Worm (Caenorhabditis elegans) whole organism, late embryonic: ENCODE results near the gene C46C2.5.
A peak's percentile ranks its signal among the peaks of the same experiment; 100 is the strongest.

Experiments used
- F13H6.1 ChIP-seq: sonication (generic microtip); optimal IDR thresholded peaks from 2 replicates; lab custom pipeline; 2016; ENCODE audit warnings: missing genetic modification characterization, missing compliant biosample characterization
- T23F11.4 ChIP-seq: fragments of 200-800 bp; sonication (Bioruptor generic); optimal IDR thresholded peaks from 2 replicates; lab custom pipeline; 2018; ENCODE audit warnings: mild to moderate bottlenecking, missing genetic modification characterization, missing compliant biosample characterization
- ceh-19 ChIP-seq: fragments of 200-800 bp; sonication (Bioruptor generic); optimal IDR thresholded peaks from 2 replicates; lab custom pipeline; 2018; ENCODE audit warnings: mild to moderate bottlenecking, missing genetic modification characterization, missing compliant biosample characterization
- ceh-24 ChIP-seq: sonication (generic microtip); optimal IDR thresholded peaks from 2 replicates; lab custom pipeline; 2016; ENCODE audit warnings: mild to moderate bottlenecking, missing genetic modification characterization, missing compliant biosample characterization
- ceh-30 ChIP-seq: fragments of 150-350 bp; optimal IDR thresholded peaks from 2 replicates; lab custom pipeline; 2014; ENCODE audit warnings: missing biosample characterization, missing genetic modification characterization
- che-1 ChIP-seq: sonication (generic microtip); optimal IDR thresholded peaks from 2 replicates; lab custom pipeline; 2016; ENCODE audit warnings: mild to moderate bottlenecking, missing genetic modification characterization, missing compliant biosample characterization
- dmd-4 ChIP-seq: sonication (generic microtip); optimal IDR thresholded peaks from 2 replicates; lab custom pipeline; 2016; ENCODE audit warnings: borderline replicate concordance, missing genetic modification characterization, missing compliant biosample characterization
- dve-1 ChIP-seq: sonication (generic microtip); optimal IDR thresholded peaks from 2 replicates; lab custom pipeline; 2017; ENCODE audit warnings: antibody characterized with exemption, mild to moderate bottlenecking, missing genetic modification characterization, missing compliant biosample characterization
- elt-2 ChIP-seq: sonication (generic microtip); optimal IDR thresholded peaks from 2 replicates; lab custom pipeline; 2016; ENCODE audit warnings: missing genetic modification reagents, missing genetic modification characterization, missing compliant biosample characterization
- elt-4 ChIP-seq: sonication (generic microtip); optimal IDR thresholded peaks from 2 replicates; lab custom pipeline; 2016; ENCODE audit warnings: missing genetic modification characterization, missing compliant biosample characterization
- ets-4 ChIP-seq: sonication (generic microtip); optimal IDR thresholded peaks from 2 replicates; lab custom pipeline; 2016; ENCODE audit warnings: missing genetic modification characterization, missing compliant biosample characterization
- fax-1 ChIP-seq: sonication (generic microtip); optimal IDR thresholded peaks from 2 replicates; lab custom pipeline; 2016; ENCODE audit warnings: missing genotype, missing genetic modification characterization, missing compliant biosample characterization
- fkh-10 ChIP-seq: fragments of 150-350 bp; optimal IDR thresholded peaks from 2 replicates; lab custom pipeline; 2014; ENCODE audit warnings: missing biosample characterization, missing genetic modification reagents, missing genetic modification characterization
- fkh-6 ChIP-seq: sonication (generic microtip); optimal IDR thresholded peaks from 2 replicates; lab custom pipeline; 2016; ENCODE audit warnings: missing genetic modification characterization, missing compliant biosample characterization
- hlh-15 ChIP-seq: sonication (generic microtip); optimal IDR thresholded peaks from 2 replicates; lab custom pipeline; 2016; ENCODE audit warnings: missing genetic modification characterization, missing compliant biosample characterization
- hlh-8 ChIP-seq: sonication (generic microtip); optimal IDR thresholded peaks from 2 replicates; lab custom pipeline; 2016; ENCODE audit warnings: missing genotype, missing genetic modification characterization, missing compliant biosample characterization
- lin-11 ChIP-seq: fragments of 200-800 bp; sonication (Bioruptor generic); optimal IDR thresholded peaks from 2 replicates; lab custom pipeline; 2018; ENCODE audit warnings: mild to moderate bottlenecking, missing genetic modification characterization, missing compliant biosample characterization
- nhr-11 ChIP-seq: fragments of 150-350 bp; optimal IDR thresholded peaks from 2 replicates; lab custom pipeline; 2014; ENCODE audit warnings: missing biosample characterization, missing genetic modification characterization
- npax-4 ChIP-seq: sonication (generic microtip); optimal IDR thresholded peaks from 2 replicates; lab custom pipeline; 2016; ENCODE audit warnings: missing genetic modification characterization, missing compliant biosample characterization
- pax-1 ChIP-seq: fragments of 150-350 bp; optimal IDR thresholded peaks from 2 replicates; lab custom pipeline; 2014; ENCODE audit warnings: missing biosample characterization, missing genetic modification characterization
- pha-2 ChIP-seq: sonication (generic microtip); optimal IDR thresholded peaks from 2 replicates; lab custom pipeline; 2017; ENCODE audit warnings: mild to moderate bottlenecking, missing genetic modification characterization, missing compliant biosample characterization
- pqm-1 ChIP-seq: sonication (generic microtip); optimal IDR thresholded peaks from 2 replicates; lab custom pipeline; 2016; ENCODE audit warnings: missing genetic modification characterization, missing compliant biosample characterization
- pros-1 ChIP-seq: fragments of 150-350 bp; optimal IDR thresholded peaks from 2 replicates; lab custom pipeline; 2014; ENCODE audit warnings: missing biosample characterization, missing genetic modification reagents, missing genetic modification characterization
- ref-2 ChIP-seq: sonication (generic microtip); optimal IDR thresholded peaks from 2 replicates; lab custom pipeline; 2016; ENCODE audit warnings: missing genetic modification characterization, missing compliant biosample characterization
- sdc-2 ChIP-seq: sonication (generic microtip); optimal IDR thresholded peaks from 2 replicates; lab custom pipeline; 2016; ENCODE audit warnings: missing genotype, missing genetic modification characterization, missing compliant biosample characterization
- sox-2 ChIP-seq: fragments of 200-800 bp; sonication (Bioruptor generic); IDR thresholded peaks from 2 replicates; pipeline ENCODE4 v1.3.6; 2022; ENCODE audit warnings: missing genetic modification reagents, missing genetic modification characterization, missing compliant biosample characterization
- sox-4 ChIP-seq: sonication (generic microtip); optimal IDR thresholded peaks from 2 replicates; lab custom pipeline; 2017; ENCODE audit warnings: mild to moderate bottlenecking, missing genetic modification characterization, inconsistent platforms, missing compliant biosample characterization
- syd-9 ChIP-seq: sonication (generic microtip); optimal IDR thresholded peaks from 2 replicates; lab custom pipeline; 2016; ENCODE audit warnings: mild to moderate bottlenecking, missing genetic modification characterization, moderate library complexity, missing compliant biosample characterization
- tbx-2 ChIP-seq: sonication (generic microtip); optimal IDR thresholded peaks from 2 replicates; lab custom pipeline; 2016; ENCODE audit warnings: missing genetic modification characterization, missing compliant biosample characterization
- unc-42 ChIP-seq: sonication (generic microtip); optimal IDR thresholded peaks from 2 replicates; lab custom pipeline; 2016; ENCODE audit warnings: missing genotype, missing genetic modification characterization, missing compliant biosample characterization
- unc-86 ChIP-seq: sonication (generic microtip); optimal IDR thresholded peaks from 2 replicates; lab custom pipeline; 2016; ENCODE audit warnings: missing genetic modification characterization, missing compliant biosample characterization
- ztf-16 ChIP-seq: sonication (generic microtip); optimal IDR thresholded peaks from 2 replicates; lab custom pipeline; 2017; ENCODE audit warnings: missing genetic modification characterization, missing compliant biosample characterization

C46C2.5 gene

ce11 chrIV:9158969-9159800 is 33.2 kb downstream of the C46C2.5 start, which contains the start of gene pcp-3:
pcp-3 (minus strand) TSS chrIV:9159019.
- TF ChIP-seq F13H6.1 (tag; lab: Kevin White, UChicago) (no peak), sox-2 (GFP tag; lab: Robert Waterston, UW) (no peak), syd-9 (tag; lab: Kevin White, UChicago) (no peak), pax-1 (tag; lab: Kevin White, UChicago) (no peak)

DNA sequence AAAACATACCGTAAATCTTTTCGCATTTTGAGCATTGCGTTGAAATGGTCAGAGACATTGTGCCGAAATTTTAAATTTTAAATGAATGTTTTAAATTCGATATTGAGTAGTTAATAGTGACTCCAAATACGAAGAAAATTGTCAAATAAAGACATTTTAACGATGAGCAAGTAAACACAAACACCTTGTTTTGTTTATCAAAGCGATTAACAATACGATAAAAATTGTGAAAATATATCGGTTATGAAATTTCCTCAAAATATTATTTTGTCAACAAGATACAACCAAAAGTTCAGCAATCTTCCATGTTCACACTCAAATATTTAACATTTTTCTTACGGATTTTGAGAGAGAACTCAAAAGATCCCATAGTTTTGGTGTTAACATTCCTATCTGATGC is 38.2 kb downstream of the C46C2.5 start, which contains the start of gene F23B2.10:
TSS of gene F23B2.10 (minus strand) at position 101 of the 400 bp plus-strand sequence.
- TF ChIP-seq dmd-4 (tag; lab: Kevin White, UChicago) (no peak), unc-42 (tag; lab: Kevin White, UChicago) (no peak), ztf-16 (tag; lab: Kevin White, UChicago) (no peak), fax-1 (no peak), dve-1 (no peak), sox-4 (no peak), ceh-19 (GFP tag; lab: Kevin White, UChicago) (no peak), pqm-1 (no peak), unc-86 (tag; lab: Kevin White, UChicago) (no peak), lin-11 (tag; lab: Kevin White, UChicago) (no peak), npax-4 (tag; lab: Kevin White, UChicago) (no peak), pha-2 (tag; lab: Kevin White, UChicago) (no peak), ref-2 (tag; lab: Kevin White, UChicago) (no peak), ceh-30 (tag; lab: Kevin White, UChicago) (no peak), T23F11.4 (GFP tag; lab: Kevin White, UChicago) (no peak), sdc-2 (tag; lab: Kevin White, UChicago) (no peak), che-1 (tag; lab: Kevin White, UChicago) (no peak), fkh-10 (GFP tag; lab: Kevin White, UChicago) (no peak)

DNA sequence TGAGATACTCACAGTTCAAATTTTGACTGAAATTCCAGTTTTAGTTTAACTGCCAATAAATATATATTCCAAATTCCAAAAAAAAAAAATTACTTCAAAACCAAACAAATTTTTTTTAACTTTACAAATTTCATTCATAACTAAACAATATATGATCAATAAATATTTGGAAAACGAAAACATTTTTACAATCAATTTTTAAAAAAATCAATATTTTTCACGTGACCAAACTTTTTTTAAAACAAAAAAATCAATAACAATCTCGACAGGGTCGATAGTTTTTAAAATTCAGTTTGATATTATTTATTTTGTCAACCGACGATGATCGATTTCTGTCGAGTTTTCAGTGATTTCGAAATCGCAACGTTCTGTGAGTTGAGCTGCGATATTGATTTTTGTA is 42.2 kb downstream of the C46C2.5 start, which contains the start of gene F23B2.7:
TSS of gene F23B2.7 (plus strand) at position 301 of the 400 bp plus-strand sequence.
- TF ChIP-seq ets-4 (no peak), pros-1 (tag; lab: Kevin White, UChicago) (no peak), nhr-11 (no peak)

- TF ChIP-seq tbx-2 (peak; percentile 35), elt-2 (peak; percentile 40), sdc-2 (tag; lab: Kevin White, UChicago) (no peak)
Measured at ce11 chrIV:9146819-9147518, 45.5 kb downstream of the C46C2.5 start, which contains the start of the genes rpb-12 and aly-2. rpb-12 (minus strand) TSS chrIV:9146869. aly-2 (plus strand) TSS chrIV:9147468.

ce11 chrIV:9146111-9146510 is 46.3 kb downstream of the C46C2.5 start, which contains the start of gene daf-10:
daf-10 (minus strand) TSS chrIV:9146211.
- TF ChIP-seq ceh-24 (tag; lab: Kevin White, UChicago) (no peak), fax-1 (no peak), elt-4 (tag; lab: Kevin White, UChicago) (no peak), ets-4 (no peak), fkh-6 (tag; lab: Kevin White, UChicago) (no peak), hlh-15 (tag; lab: Kevin White, UChicago) (no peak), hlh-8 (tag; lab: Kevin White, UChicago) (no peak)
- TF ChIP-seq, all 69 proteins: peak for 0
